Fruit fly (Drosophila melanogaster) whole organism, embryonic: Measurements from ENCODE around the gene CG4301.

Source experiments
- Adf1 ChIP-seq: fragments of 200-800 bp; sonication (Bioruptor generic); IDR thresholded peaks from 2 replicates; pipeline ENCODE4 v1.3.6; 2022; ENCODE audit warnings: missing biosample characterization, missing genetic modification characterization
- Aef1 ChIP-seq: fragments of 200-800 bp; sonication (Bioruptor generic); IDR thresholded peaks from 3 replicates; pipeline ENCODE4 v1.3.6; 2022; ENCODE audit warnings: missing biosample characterization, missing genetic modification characterization
- CG10147 ChIP-seq: fragments of 200-800 bp; sonication (Bioruptor generic); optimal IDR thresholded peaks from 2 replicates; lab custom pipeline; 2019; ENCODE audit warnings: missing biosample characterization, mild to moderate bottlenecking, missing genetic modification characterization, moderate library complexity
- CG11695 ChIP-seq: fragments of 200-800 bp; sonication (Bioruptor generic); IDR thresholded peaks from 3 replicates; pipeline ENCODE4 v1.3.6; 2022; ENCODE audit warnings: missing biosample characterization, missing genetic modification characterization
- CG11723 ChIP-seq: fragments of 200-800 bp; sonication (Bioruptor generic); optimal IDR thresholded peaks from 2 replicates; lab custom pipeline; 2017; ENCODE audit warnings: missing biosample characterization, mild to moderate bottlenecking, missing genetic modification characterization
- CG12219 ChIP-seq: fragments of 200-800 bp; sonication (Bioruptor generic); optimal IDR thresholded peaks from 3 replicates; lab custom pipeline; 2018; ENCODE audit warnings: missing biosample characterization, mild to moderate bottlenecking, missing genetic modification characterization
- CG1529 ChIP-seq: fragments of 200-800 bp; sonication (Bioruptor generic); optimal IDR thresholded peaks from 3 replicates; lab custom pipeline; 2018; ENCODE audit warnings: missing biosample characterization, missing genetic modification characterization
- CG1603 ChIP-seq: fragments of 200-800 bp; sonication (Bioruptor generic); optimal IDR thresholded peaks from 2 replicates; lab custom pipeline; 2019; ENCODE audit warnings: missing biosample characterization, mild to moderate bottlenecking, missing genetic modification characterization, moderate library complexity
- CG16813 ChIP-seq: fragments of 200-800 bp; sonication (Bioruptor generic); IDR thresholded peaks from 3 replicates; pipeline ENCODE4 v1.3.6; 2022; ENCODE audit warnings: missing biosample characterization, missing genetic modification characterization; ENCODE audit not compliant: partially characterized antibody
- CG18764 ChIP-seq: fragments of 200-800 bp; sonication (Bioruptor generic); optimal IDR thresholded peaks from 3 replicates; lab custom pipeline; 2016; ENCODE audit warnings: missing biosample characterization, missing genetic modification characterization
- CG3163 ChIP-seq: fragments of 200-800 bp; sonication (Bioruptor generic); optimal IDR thresholded peaks from 3 replicates; lab custom pipeline; 2016; ENCODE audit warnings: missing biosample characterization, missing genetic modification characterization
- CG4282 ChIP-seq: fragments of 200-800 bp; sonication (Bioruptor generic); optimal IDR thresholded peaks from 2 replicates; lab custom pipeline; 2016; ENCODE audit warnings: missing biosample characterization, missing genetic modification characterization
- CG4617 ChIP-seq: fragments of 200-800 bp; sonication (Bioruptor generic); optimal IDR thresholded peaks from 3 replicates; lab custom pipeline; 2016; ENCODE audit warnings: missing biosample characterization, missing genetic modification characterization, borderline replicate concordance
- CG4730 ChIP-seq: fragments of 200-800 bp; sonication (Bioruptor generic); IDR thresholded peaks from 2 replicates; pipeline ENCODE4 v1.3.6; 2022; ENCODE audit warnings: missing biosample characterization, missing genetic modification characterization
- CG4854 ChIP-seq: fragments of 200-800 bp; sonication (Bioruptor generic); optimal IDR thresholded peaks from 2 replicates; lab custom pipeline; 2016; ENCODE audit warnings: missing biosample characterization, missing genetic modification characterization, inconsistent platforms
- CG6689 ChIP-seq: fragments of 200-800 bp; sonication (Bioruptor generic); IDR thresholded peaks from 2 replicates; pipeline ENCODE4 v1.3.6; 2022; ENCODE audit warnings: missing biosample characterization, missing genetic modification characterization
- CG8359 ChIP-seq: fragments of 200-800 bp; sonication (Bioruptor generic); optimal IDR thresholded peaks from 2 replicates; lab custom pipeline; 2017; ENCODE audit warnings: missing biosample characterization, mild to moderate bottlenecking, missing genetic modification characterization, borderline replicate concordance
- CG8478 ChIP-seq: fragments of >200 bp; optimal IDR thresholded peaks from 2 replicates; lab custom pipeline; 2018
- CG8765 ChIP-seq: fragments of 200-800 bp; sonication (Bioruptor generic); IDR thresholded peaks from 2 replicates; pipeline ENCODE4 v1.3.6; 2022; ENCODE audit warnings: missing biosample characterization, missing genetic modification characterization
- D ChIP-seq, 2 experiments: fragments of 200-800 bp in 1 of 2; fragments of >200 bp in 1 of 2; sonication (Bioruptor generic) in 1 of 2; optimal IDR thresholded peaks; 2 replicates in 1 of 2; 3 replicates in 1 of 2; lab custom pipeline; 2017; ENCODE audit warnings: mild to moderate bottlenecking in 1 of 2, missing biosample characterization in 1 of 2, missing genetic modification characterization in 1 of 2, missing genetic modification reagents in 1 of 2
- D19A ChIP-seq: fragments of 200-800 bp; optimal IDR thresholded peaks from 3 replicates; lab custom pipeline; 2019; ENCODE audit warnings: missing biosample characterization, mild to moderate bottlenecking, missing genetic modification characterization, moderate library complexity
- Doc3 ChIP-seq: fragments of 200-800 bp; sonication (Bioruptor generic); IDR thresholded peaks from 3 replicates; pipeline ENCODE4 v1.3.6; 2022; ENCODE audit warnings: missing biosample characterization, missing genetic modification characterization; ENCODE audit not compliant: partially characterized antibody
- Dp ChIP-seq: fragments of 200-800 bp; sonication (Bioruptor generic); optimal IDR thresholded peaks from 2 replicates; lab custom pipeline; 2018; ENCODE audit warnings: missing biosample characterization, mild to moderate bottlenecking, missing genetic modification characterization, moderate library complexity
- Fer2 ChIP-seq: fragments of 200-800 bp; sonication (Bioruptor generic); optimal IDR thresholded peaks from 2 replicates; lab custom pipeline; 2018; ENCODE audit warnings: missing biosample characterization, mild to moderate bottlenecking, missing genetic modification characterization, moderate library complexity
- HHEX ChIP-seq: fragments of 200-800 bp; sonication (Bioruptor generic); optimal IDR thresholded peaks from 3 replicates; lab custom pipeline; 2017; ENCODE audit warnings: missing biosample characterization, mild to moderate bottlenecking, missing genetic modification characterization, missing genetic modification reagents
- Hand ChIP-seq: fragments of 200-800 bp; sonication (Bioruptor generic); optimal IDR thresholded peaks from 2 replicates; lab custom pipeline; 2017; ENCODE audit warnings: mild to moderate bottlenecking, missing biosample characterization, missing genetic modification reagents, missing genetic modification characterization
- Ravus ChIP-seq: fragments of 200-800 bp; sonication (Bioruptor generic); IDR thresholded peaks from 2 replicates; pipeline ENCODE4 v1.3.6; 2022; ENCODE audit warnings: missing biosample characterization, missing genetic modification characterization
- Scr ChIP-seq: fragments of 200-800 bp; sonication (Bioruptor generic); IDR thresholded peaks from 2 replicates; pipeline ENCODE4 v1.3.6; 2022; ENCODE audit warnings: missing biosample characterization, missing genetic modification characterization; ENCODE audit not compliant: partially characterized antibody
- Sry-δ ChIP-seq: fragments of 200-800 bp; sonication (Bioruptor generic); optimal IDR thresholded peaks from 2 replicates; lab custom pipeline; 2016; ENCODE audit warnings: missing biosample characterization, missing genetic modification characterization
- al ChIP-seq: fragments of 200-800 bp; sonication (Bioruptor generic); IDR thresholded peaks from 2 replicates; pipeline ENCODE4 v1.3.6; 2022; ENCODE audit warnings: missing biosample characterization, missing genetic modification characterization
- amos ChIP-seq: fragments of 200-800 bp; sonication (Bioruptor generic); IDR thresholded peaks from 2 replicates; pipeline ENCODE4 v1.3.6; 2022; ENCODE audit warnings: missing biosample characterization, missing genetic modification characterization; ENCODE audit not compliant: partially characterized antibody
- bbx ChIP-seq: fragments of 200-800 bp; sonication (Bioruptor generic); IDR thresholded peaks from 2 replicates; pipeline ENCODE4 v1.3.6; 2022; ENCODE audit warnings: missing biosample characterization, missing genetic modification characterization; ENCODE audit not compliant: partially characterized antibody
- caup ChIP-seq: fragments of 200-800 bp; sonication (Bioruptor generic); optimal IDR thresholded peaks from 3 replicates; lab custom pipeline; 2017; ENCODE audit warnings: missing biosample characterization, mild to moderate bottlenecking, missing genetic modification characterization, moderate library complexity; ENCODE audit not compliant: severe bottlenecking
- cwo ChIP-seq: fragments of 200-800 bp; sonication (Bioruptor generic); optimal IDR thresholded peaks from 3 replicates; lab custom pipeline; 2017; ENCODE audit warnings: missing biosample characterization, missing genetic modification characterization, mild to moderate bottlenecking, moderate library complexity, missing genetic modification reagents
- dysf ChIP-seq: fragments of 200-800 bp; sonication (Bioruptor generic); IDR thresholded peaks from 3 replicates; pipeline ENCODE4 v1.3.6; 2022; ENCODE audit warnings: missing biosample characterization, missing genetic modification characterization
- grau ChIP-seq: fragments of 200-800 bp; optimal IDR thresholded peaks from 3 replicates; lab custom pipeline; 2019; ENCODE audit warnings: missing biosample characterization, mild to moderate bottlenecking, missing genetic modification characterization, moderate library complexity
- hbn ChIP-seq: fragments of 200-800 bp; sonication (Bioruptor generic); IDR thresholded peaks from 2 replicates; pipeline ENCODE4 v1.3.6; 2022; ENCODE audit warnings: missing biosample characterization, missing genetic modification characterization; ENCODE audit not compliant: partially characterized antibody
- lab ChIP-seq: fragments of 200-800 bp; sonication (Bioruptor generic); optimal IDR thresholded peaks from 3 replicates; lab custom pipeline; 2017; ENCODE audit warnings: missing biosample characterization, missing genetic modification characterization, mild to moderate bottlenecking, moderate library complexity, missing genetic modification reagents
- maf-S ChIP-seq: fragments of 200-800 bp; sonication (Bioruptor generic); optimal IDR thresholded peaks from 2 replicates; lab custom pipeline; 2016; ENCODE audit warnings: missing biosample characterization, missing genetic modification characterization
- nau ChIP-seq: fragments of 200-800 bp; sonication (Bioruptor generic); optimal IDR thresholded peaks from 3 replicates; lab custom pipeline; 2017; ENCODE audit warnings: missing biosample characterization, mild to moderate bottlenecking, missing genetic modification characterization, missing genetic modification reagents
- oc ChIP-seq: fragments of 200-800 bp; sonication (Bioruptor generic); optimal IDR thresholded peaks from 2 replicates; lab custom pipeline; 2018; ENCODE audit warnings: missing biosample characterization, mild to moderate bottlenecking, missing genetic modification characterization, moderate library complexity
- pnt ChIP-seq: fragments of 200-800 bp; sonication (Bioruptor generic); optimal IDR thresholded peaks from 3 replicates; lab custom pipeline; 2016; ENCODE audit warnings: missing biosample characterization, missing genetic modification characterization
- psq ChIP-seq: fragments of 200-800 bp; sonication (Bioruptor generic); optimal IDR thresholded peaks from 2 replicates; lab custom pipeline; 2017; ENCODE audit warnings: missing biosample characterization, missing genetic modification characterization
- run ChIP-seq: fragments of 200-800 bp; sonication (Bioruptor generic); optimal IDR thresholded peaks from 3 replicates; lab custom pipeline; 2018; ENCODE audit warnings: missing biosample characterization, mild to moderate bottlenecking, missing genetic modification characterization
- sob ChIP-seq: fragments of 200-800 bp; sonication (Bioruptor generic); IDR thresholded peaks from 2 replicates; pipeline ENCODE4 v1.3.6; 2022; ENCODE audit warnings: missing biosample characterization, missing genetic modification characterization
- tna ChIP-seq: fragments of 200-800 bp; sonication (Bioruptor generic); IDR thresholded peaks from 2 replicates; pipeline ENCODE4 v1.3.6; 2022; ENCODE audit warnings: missing biosample characterization, missing genetic modification characterization; ENCODE audit not compliant: partially characterized antibody
- yki ChIP-seq: fragments of >200 bp; optimal IDR thresholded peaks from 3 replicates; lab custom pipeline; 2018
- z ChIP-seq: fragments of 200-800 bp; sonication (Bioruptor generic); IDR thresholded peaks from 3 replicates; pipeline ENCODE4 v1.3.6; 2022; ENCODE audit warnings: missing biosample characterization, missing genetic modification characterization

Gene CG4301

dm6 chrX:16383667-16384515, 21.4 kb upstream of the CG4301 start (continued):
- TF ChIP-seq cwo (peak; percentile 75), amos (GFP tag; lab: Robert Waterston, UW) (no peak), CG4282 (GFP tag; lab: Kevin White, UChicago) (no peak), CG4730 (GFP tag; lab: Robert Waterston, UW) (no peak), Adf1 (GFP tag; lab: Robert Waterston, UW) (peak; percentile 37; the same call in 1 of the 2 replicates), psq (GFP tag; lab: Kevin White, UChicago) (peak; percentile 29), Aef1 (GFP tag; lab: Robert Waterston, UW) (no peak), CG4854 (GFP tag; lab: Kevin White, UChicago) (peak; percentile 49), tna (GFP tag; lab: Robert Waterston, UW) (no peak), CG6689 (GFP tag; lab: Robert Waterston, UW) (no peak), D (optimal IDR thresholded peaks at IDR 0.05; lab: Kevin White, UChicago) (no peak), D (GFP tag; optimal IDR thresholded peaks at IDR 0.05; lab: Kevin White, UChicago) (peak; percentile 60), Ravus (GFP tag; lab: Robert Waterston, UW) (no peak; the same call in 1 of the 2 replicates), HHEX (peak; percentile 86), CG10147 (GFP tag; lab: Kevin White, UChicago) (peak; percentile 85), oc (no peak), CG16813 (no peak), maf-S (GFP tag; lab: Kevin White, UChicago) (peak; percentile 59), run (tag; lab: Kevin White, UChicago) (no peak), Fer2 (tag; lab: Kevin White, UChicago) (peak; percentile 85), z (GFP tag; lab: Robert Waterston, UW) (no peak), pnt (GFP tag; lab: Kevin White, UChicago) (no peak), D19A (tag; lab: Kevin White, UChicago) (peak; percentile 50), Dp (GFP tag; lab: Kevin White, UChicago) (no peak), Hand (GFP tag; lab: Kevin White, UChicago) (peak; percentile 78), hbn (GFP tag; lab: Robert Waterston, UW) (no peak), bbx (no peak), CG8359 (GFP tag; lab: Kevin White, UChicago) (peak; percentile 36), lab (GFP tag; lab: Kevin White, UChicago) (no peak), CG11695 (GFP tag; lab: Robert Waterston, UW) (peak; percentile 80), CG8478 (lab: Kevin White, UChicago) (no peak), Doc3 (GFP tag; lab: Robert Waterston, UW) (no peak), CG11723 (GFP tag; lab: Kevin White, UChicago) (no peak), CG1529 (peak; percentile 62), CG4617 (GFP tag; lab: Kevin White, UChicago) (no peak), caup (GFP tag; lab: Kevin White, UChicago) (peak; percentile 92), CG8765 (no peak), dysf (no peak; the same call in 2 of the 3 replicates), Scr (no peak), CG1603 (tag; lab: Kevin White, UChicago) (no peak), CG18764 (peak; percentile 68), al (GFP tag; lab: Robert Waterston, UW) (no peak), CG3163 (no peak), nau (no peak), CG12219 (peak; percentile 66), sob (GFP tag; lab: Robert Waterston, UW) (peak; percentile 81; the same call in 1 of the 2 replicates), Sry-δ (GFP tag; lab: Kevin White, UChicago) (peak; percentile 11), grau (tag; lab: Kevin White, UChicago) (peak; percentile 76), yki (lab: Kevin White, UChicago) (no peak)
